Worm (Caenorhabditis elegans) whole organism, young adult: ENCODE measurements around the gene rpl-16.

ENCODE experiments used
- D2030.7 ChIP-seq: fragments of 200-800 bp; sonication (Bioruptor generic); IDR thresholded peaks from 2 replicates; pipeline ENCODE4 v1.3.6; 2022; ENCODE audit warnings: missing genetic modification reagents, missing genetic modification characterization, missing compliant biosample characterization
- F33H1.4 ChIP-seq: fragments of 200-800 bp; sonication (Bioruptor generic); IDR thresholded peaks from 2 replicates; pipeline ENCODE4 v1.3.6; 2022; ENCODE audit warnings: missing genetic modification reagents, missing genetic modification characterization, missing compliant biosample characterization
- F37B4.10 ChIP-seq: fragments of 200-800 bp; sonication (Bioruptor generic); IDR thresholded peaks from 2 replicates; pipeline ENCODE4 v1.3.6; 2022; ENCODE audit warnings: missing genetic modification characterization, missing compliant biosample characterization
- F39B2.1 ChIP-seq: fragments of 200-800 bp; sonication (Bioruptor generic); IDR thresholded peaks from 2 replicates; pipeline ENCODE4 v1.3.6; 2022; ENCODE audit warnings: missing genetic modification reagents, missing genetic modification characterization, missing compliant biosample characterization
- T07F8.4 ChIP-seq: sonication (generic microtip); optimal IDR thresholded peaks from 2 replicates; lab custom pipeline; 2016; ENCODE audit warnings: mild to moderate bottlenecking, missing genetic modification characterization, moderate library complexity, missing compliant biosample characterization
- Y56A3A.18 ChIP-seq: fragments of 200-800 bp; sonication (Bioruptor generic); IDR thresholded peaks from 2 replicates; pipeline ENCODE4 v1.3.6; 2022; ENCODE audit warnings: missing genetic modification reagents, missing genetic modification characterization, missing compliant biosample characterization
- Y67H2A.10 ChIP-seq: fragments of 200-800 bp; sonication (Bioruptor generic); conservative IDR thresholded peaks from 2 replicates; pipeline ENCODE4 v1.3.6; 2022; ENCODE audit warnings: missing genetic modification reagents, missing genetic modification characterization, missing compliant biosample characterization
- Y95B8A.8 ChIP-seq: fragments of 200-800 bp; sonication (Bioruptor generic); IDR thresholded peaks from 2 replicates; pipeline ENCODE4 v1.3.6; 2022; ENCODE audit warnings: missing genetic modification reagents, missing genetic modification characterization, missing compliant biosample characterization
- akir-1 ChIP-seq: fragments of 200-800 bp; sonication (Bioruptor generic); optimal IDR thresholded peaks from 2 replicates; lab custom pipeline; 2018; ENCODE audit warnings: mild to moderate bottlenecking, missing genetic modification characterization, moderate library complexity, missing compliant biosample characterization
- aptf-3 ChIP-seq: fragments of 200-800 bp; sonication (Bioruptor generic); IDR thresholded peaks from 2 replicates; pipeline ENCODE4 v1.3.6; 2022; ENCODE audit warnings: missing genetic modification characterization, missing compliant biosample characterization
- bed-2 ChIP-seq: fragments of 200-800 bp; sonication (Bioruptor generic); IDR thresholded peaks from 2 replicates; pipeline ENCODE4 v1.3.6; 2022; ENCODE audit warnings: missing genetic modification reagents, missing genetic modification characterization, missing compliant biosample characterization
- cebp-1 ChIP-seq, 2 experiments: fragments of 200-800 bp in 1 of 2; sonication (Bioruptor generic) in 1 of 2; sonication (generic microtip) in 1 of 2; IDR thresholded peaks in 1 of 2; optimal IDR thresholded peaks in 1 of 2; 2 replicates each; pipeline versions ENCODE4 v1.3.6 to Lab custom; 2017 to 2022; ENCODE audit warnings: missing compliant biosample characterization in 2 of 2, missing genetic modification characterization in 2 of 2, mild to moderate bottlenecking in 1 of 2, missing genetic modification reagents in 1 of 2, moderate library complexity in 1 of 2
- cebp-2 ChIP-seq: fragments of 200-800 bp; sonication (Bioruptor generic); IDR thresholded peaks from 2 replicates; pipeline ENCODE4 v1.3.6; 2022; ENCODE audit warnings: missing genetic modification characterization, missing compliant biosample characterization
- ceh-100 ChIP-seq: fragments of 200-800 bp; sonication (Bioruptor generic); IDR thresholded peaks from 2 replicates; pipeline ENCODE4 v1.3.6; 2022; ENCODE audit warnings: missing genetic modification reagents, missing genetic modification characterization, missing compliant biosample characterization
- chd-7 ChIP-seq: sonication (generic microtip); optimal IDR thresholded peaks from 2 replicates; lab custom pipeline; 2016; ENCODE audit warnings: mild to moderate bottlenecking, missing genetic modification characterization, moderate library complexity, missing compliant biosample characterization
- efl-1 ChIP-seq: fragments of 150-350 bp; optimal IDR thresholded peaks from 2 replicates; lab custom pipeline; 2014; ENCODE audit warnings: missing biosample characterization, missing genetic modification reagents, missing genetic modification characterization
- egl-44 ChIP-seq: fragments of 200-800 bp; sonication (Bioruptor generic); IDR thresholded peaks from 2 replicates; pipeline ENCODE4 v1.3.6; 2022; ENCODE audit warnings: missing genetic modification reagents, missing genetic modification characterization, missing compliant biosample characterization
- ekl-4 ChIP-seq: fragments of 200-800 bp; sonication (Bioruptor generic); IDR thresholded peaks from 2 replicates; pipeline ENCODE4 v1.3.6; 2022; ENCODE audit warnings: missing genetic modification reagents, missing genetic modification characterization, missing compliant biosample characterization
- him-1 ChIP-seq: sonication (generic microtip); optimal IDR thresholded peaks from 2 replicates; lab custom pipeline; 2016; ENCODE audit warnings: missing genotype, missing genetic modification reagents, missing genetic modification characterization, missing compliant biosample characterization
- lin-26 ChIP-seq: fragments of 200-800 bp; sonication (Bioruptor generic); IDR thresholded peaks from 2 replicates; pipeline ENCODE4 v1.3.6; 2022; ENCODE audit warnings: missing genetic modification reagents, missing genetic modification characterization, missing compliant biosample characterization
- lin-35 ChIP-seq, 3 experiments: fragments of 150-350 bp in 2 of 3; sonication (generic microtip) in 1 of 3; optimal IDR thresholded peaks; 2 replicates each; lab custom pipeline; 2014 to 2018; ENCODE audit warnings: missing biosample characterization in 3 of 3, missing genetic modification characterization in 3 of 3, missing genetic modification reagents in 3 of 3
- lin-40 ChIP-seq: sonication (generic microtip); optimal IDR thresholded peaks from 2 replicates; lab custom pipeline; 2016; ENCODE audit warnings: missing genetic modification characterization, mild to moderate bottlenecking, missing compliant biosample characterization, missing genotype, missing genetic modification reagents
- lin-54 ChIP-seq: fragments of 200-800 bp; sonication (Bioruptor generic); optimal IDR thresholded peaks from 2 replicates; lab custom pipeline; 2018; ENCODE audit warnings: mild to moderate bottlenecking, missing genetic modification characterization, missing compliant biosample characterization
- lir-1 ChIP-seq: fragments of 200-800 bp; sonication (Bioruptor generic); conservative IDR thresholded peaks from 2 replicates; pipeline ENCODE4 v1.3.6; 2022; ENCODE audit warnings: missing genetic modification reagents, missing genetic modification characterization, missing compliant biosample characterization
- lsl-1 ChIP-seq: fragments of 200-800 bp; sonication (Bioruptor generic); optimal IDR thresholded peaks from 2 replicates; lab custom pipeline; 2018; ENCODE audit warnings: mild to moderate bottlenecking, missing genetic modification characterization, moderate library complexity, missing compliant biosample characterization
- lsy-27 ChIP-seq: sonication (generic microtip); optimal IDR thresholded peaks from 2 replicates; lab custom pipeline; 2017; ENCODE audit warnings: missing genetic modification characterization, mild to moderate bottlenecking, missing compliant biosample characterization, antibody characterized with exemption, missing genotype, borderline replicate concordance; ENCODE audit not compliant: insufficient read depth
- madf-3 ChIP-seq: fragments of 200-800 bp; sonication (Bioruptor generic); IDR thresholded peaks from 2 replicates; pipeline ENCODE4 v1.3.6; 2022; ENCODE audit warnings: missing genetic modification reagents, missing genetic modification characterization, missing compliant biosample characterization
- madf-8 ChIP-seq: fragments of 200-800 bp; sonication (Bioruptor generic); conservative IDR thresholded peaks from 2 replicates; pipeline ENCODE4 v1.3.6; 2022; ENCODE audit warnings: missing genetic modification reagents, missing genetic modification characterization, missing compliant biosample characterization
- mxl-1 ChIP-seq: sonication (generic microtip); optimal IDR thresholded peaks from 2 replicates; lab custom pipeline; 2016; ENCODE audit warnings: missing genetic modification characterization, missing compliant biosample characterization
- nhr-179 ChIP-seq: sonication (generic microtip); optimal IDR thresholded peaks from 2 replicates; lab custom pipeline; 2016; ENCODE audit warnings: mild to moderate bottlenecking, missing genetic modification characterization, missing compliant biosample characterization
- nhr-90 ChIP-seq: sonication (generic microtip); optimal IDR thresholded peaks from 2 replicates; lab custom pipeline; 2016; ENCODE audit warnings: missing genotype, mild to moderate bottlenecking, missing genetic modification characterization, missing compliant biosample characterization
- pbrm-1 ChIP-seq: fragments of 200-800 bp; sonication (Bioruptor generic); IDR thresholded peaks from 2 replicates; pipeline ENCODE4 v1.3.6; 2022; ENCODE audit warnings: missing genetic modification reagents, missing genetic modification characterization, missing compliant biosample characterization
- rec-8 ChIP-seq, 2 experiments: sonication (generic microtip); optimal IDR thresholded peaks; 2 replicates each; lab custom pipeline; 2016; ENCODE audit warnings: mild to moderate bottlenecking in 2 of 2, missing genetic modification characterization in 2 of 2, missing genetic modification reagents in 2 of 2, missing genotype in 2 of 2, missing biosample characterization in 1 of 2, missing compliant biosample characterization in 1 of 2, moderate library complexity in 1 of 2
- repo-1 ChIP-seq: sonication (generic microtip); optimal IDR thresholded peaks from 2 replicates; lab custom pipeline; 2017; ENCODE audit warnings: mild to moderate bottlenecking, missing genetic modification characterization, missing compliant biosample characterization
- snpc-1.3 ChIP-seq: sonication (generic microtip); optimal IDR thresholded peaks from 2 replicates; lab custom pipeline; 2017; ENCODE audit warnings: missing genetic modification characterization, mild to moderate bottlenecking, missing compliant biosample characterization, antibody characterized with exemption, moderate library complexity, missing genotype, missing genetic modification reagents; ENCODE audit not compliant: insufficient read depth
- snpc-4 ChIP-seq, 5 experiments: fragments of 150-350 bp in 1 of 5; sonication (generic microtip) in 4 of 5; optimal IDR thresholded peaks; 2 replicates each; lab custom pipeline; 2014 to 2018; ENCODE audit warnings: missing genetic modification characterization in 5 of 5, missing biosample characterization in 3 of 5, antibody characterized with exemption in 2 of 5, mild to moderate bottlenecking in 2 of 5, missing compliant biosample characterization in 2 of 5, missing genotype in 2 of 5, moderate library complexity in 2 of 5, missing genetic modification reagents in 1 of 5
- sptf-2 ChIP-seq: fragments of 200-800 bp; sonication (Bioruptor generic); optimal IDR thresholded peaks from 2 replicates; lab custom pipeline; 2018; ENCODE audit warnings: mild to moderate bottlenecking, missing genetic modification characterization, missing compliant biosample characterization
- tbp1 ChIP-seq: fragments of 200-800 bp; sonication (Bioruptor generic); optimal IDR thresholded peaks from 2 replicates; lab custom pipeline; 2018; ENCODE audit warnings: mild to moderate bottlenecking, missing genetic modification characterization, missing compliant biosample characterization
- unc-130 ChIP-seq: sonication (generic microtip); optimal IDR thresholded peaks from 2 replicates; lab custom pipeline; 2016; ENCODE audit warnings: missing genetic modification reagents, missing genetic modification characterization, missing compliant biosample characterization
- unc-62 ChIP-seq: fragments of 150-350 bp; optimal IDR thresholded peaks from 2 replicates; lab custom pipeline; 2014; ENCODE audit warnings: missing biosample characterization, missing genetic modification reagents, missing genetic modification characterization
- ztf-3 ChIP-seq: fragments of 200-800 bp; sonication (Bioruptor generic); optimal IDR thresholded peaks from 2 replicates; lab custom pipeline; 2018; ENCODE audit warnings: mild to moderate bottlenecking, missing genetic modification characterization, missing compliant biosample characterization
- ztf-6 ChIP-seq: fragments of 200-800 bp; sonication (Bioruptor generic); IDR thresholded peaks from 2 replicates; pipeline ENCODE4 v1.3.6; 2022; ENCODE audit warnings: missing genetic modification reagents, missing genetic modification characterization, missing compliant biosample characterization

The rpl-16 gene

DNA sequence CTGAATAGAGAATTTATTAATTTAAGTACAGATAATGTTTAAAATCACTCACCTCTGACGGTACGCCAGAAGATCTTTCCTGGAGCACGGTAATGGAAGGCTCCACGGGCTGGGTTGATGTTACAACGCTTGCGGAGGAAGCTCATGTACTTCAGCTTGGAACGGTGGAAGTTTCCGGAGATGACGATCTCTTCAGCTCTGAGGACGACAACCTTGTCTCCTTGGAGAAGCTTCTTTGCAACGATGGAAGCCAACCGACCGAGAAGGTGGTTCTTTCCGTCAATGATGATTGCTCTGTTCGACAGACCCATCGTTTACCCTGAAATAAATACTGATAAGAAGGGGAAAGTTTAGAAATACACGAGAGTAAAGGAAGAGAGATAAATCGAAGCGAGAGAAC is at the start of gene rpl-16 (continued):
- TF ChIP-seq lin-26 (GFP tag; lab: Robert Waterston, UW) = no peak
- no peak for TF ChIP-seq nhr-179 (tag; lab: Kevin White, UChicago)
- peak; percentile 31 for TF ChIP-seq pbrm-1 (GFP tag; lab: Robert Waterston, UW)
- TF ChIP-seq snpc-1.3 (tag; lab: Kevin White, UChicago) = no peak
- no peak for TF ChIP-seq rec-8 (tag; optimal IDR thresholded peaks at IDR 0.05; lab: Kevin White, UChicago)
- no peak for TF ChIP-seq ztf-3
- TF ChIP-seq lir-1 = no peak
- no peak for TF ChIP-seq lsl-1 (GFP tag; lab: Kevin White, UChicago)
- TF ChIP-seq cebp-1 (GFP tag; IDR thresholded peaks at IDR 0.05; lab: Robert Waterston, UW) = no peak
- peak; percentile 22 for TF ChIP-seq cebp-1 (tag; optimal IDR thresholded peaks at IDR 0.05; lab: Kevin White, UChicago)
- TF ChIP-seq madf-3 (GFP tag; lab: Robert Waterston, UW) = no peak
- TF ChIP-seq ekl-4 (GFP tag; lab: Robert Waterston, UW) = peak; percentile 73
- TF ChIP-seq unc-130 (GFP tag; lab: Kevin White, UChicago) = no peak
- TF ChIP-seq egl-44 (GFP tag; lab: Robert Waterston, UW) = no peak
- TF ChIP-seq nhr-90 (tag; lab: Kevin White, UChicago) = no peak
- no peak for TF ChIP-seq lsy-27 (tag; lab: Kevin White, UChicago)
- peak; percentile 36 for TF ChIP-seq repo-1 (tag; lab: Kevin White, UChicago)
- TF ChIP-seq F39B2.1 (GFP tag; lab: Robert Waterston, UW) = peak; percentile 34; the same call in 1 of the 2 replicates
- no peak for TF ChIP-seq madf-8 (GFP tag; lab: Robert Waterston, UW)
- TF ChIP-seq snpc-4 (GFP tag; optimal IDR thresholded peaks at IDR 0.05; lab: Kevin White, UChicago) = no peak
- TF ChIP-seq snpc-4 (tag; optimal IDR thresholded peaks at IDR 0.05; lab: Kevin White, UChicago) = no peak
- no peak for TF ChIP-seq akir-1 (GFP tag; lab: Kevin White, UChicago)
- no peak for TF ChIP-seq ztf-6
- TF ChIP-seq cebp-2 (GFP tag; lab: Robert Waterston, UW) = no peak
- TF ChIP-seq tbp1 (GFP tag; lab: Kevin White, UChicago) = peak; percentile 9
- TF ChIP-seq lin-40 (tag; lab: Kevin White, UChicago) = no peak
- no peak for TF ChIP-seq ceh-100 (GFP tag; lab: Robert Waterston, UW)
- TF ChIP-seq lin-54 (GFP tag; lab: Kevin White, UChicago) = peak; percentile 47
- TF ChIP-seq, all 124 proteins: peak for 21

DNA sequence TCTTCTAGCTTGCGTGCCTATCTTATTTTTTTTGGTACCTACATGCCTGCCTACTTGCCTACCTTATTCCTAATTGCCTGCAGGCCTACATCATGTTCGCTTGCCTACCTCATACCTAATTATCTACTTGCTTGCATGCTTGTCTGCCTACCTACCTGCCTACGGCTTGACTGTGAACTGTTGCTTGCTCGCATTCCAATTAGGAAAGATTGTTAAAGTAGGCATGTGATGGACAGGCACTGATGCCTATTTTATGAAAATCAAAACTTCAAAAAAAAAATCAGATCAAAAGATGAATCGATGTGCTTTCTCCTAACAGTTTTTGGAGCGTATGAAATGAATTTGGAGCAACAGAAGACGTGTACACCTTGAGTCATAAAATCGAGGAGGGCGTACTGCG is 47.0 kb upstream of the rpl-16 start:
- no peak for TF ChIP-seq F37B4.10 (GFP tag; lab: Robert Waterston, UW)
- TF ChIP-seq lin-35 (GFP tag; optimal IDR thresholded peaks at IDR 0.05; lab: Kevin White, UChicago) = no peak
- no peak for TF ChIP-seq Y95B8A.8
- no peak for TF ChIP-seq mxl-1 (tag; lab: Kevin White, UChicago)
- no peak for TF ChIP-seq akir-1 (GFP tag; lab: Kevin White, UChicago)
- no peak for TF ChIP-seq Y67H2A.10
- TF ChIP-seq rec-8 (tag; optimal IDR thresholded peaks at IDR 0.05; lab: Kevin White, UChicago) = no peak
- TF ChIP-seq sptf-2 (GFP tag; lab: Kevin White, UChicago) = no peak
- TF ChIP-seq, all 124 proteins: peak for 0

DNA sequence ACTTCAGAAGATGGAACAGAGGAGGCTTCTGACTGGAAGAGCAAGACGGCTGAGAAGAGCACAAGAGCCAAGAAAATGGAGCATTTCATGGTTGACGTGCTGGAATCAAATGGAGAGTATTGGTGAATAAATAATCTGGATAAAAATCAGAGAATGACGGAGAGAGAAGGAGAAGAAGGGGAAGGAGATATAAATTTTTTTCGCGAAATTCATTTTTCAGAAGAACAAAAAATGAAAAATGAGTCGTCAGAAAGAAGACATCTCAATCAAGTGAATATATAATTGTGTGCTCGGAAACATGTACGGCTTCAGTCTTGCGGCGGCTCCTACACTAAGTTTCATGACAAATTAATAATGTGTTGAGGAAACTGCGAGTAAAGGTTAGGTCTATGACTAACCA is 46.3 kb upstream of the rpl-16 start, which contains the start of gene C54C6.5:
TSS of gene C54C6.5 (minus strand) at position 101 of the 400 bp plus-strand sequence.
- no peak for TF ChIP-seq D2030.7 (GFP tag; lab: Robert Waterston, UW)
- no peak for TF ChIP-seq efl-1 (GFP tag; lab: Kevin White, UChicago)
- no peak for TF ChIP-seq repo-1 (tag; lab: Kevin White, UChicago)
- no peak for TF ChIP-seq chd-7 (tag; lab: Kevin White, UChicago)
- no peak for TF ChIP-seq aptf-3 (GFP tag; lab: Robert Waterston, UW)
- no peak for TF ChIP-seq bed-2 (GFP tag; lab: Robert Waterston, UW)
- TF ChIP-seq F33H1.4 (GFP tag; lab: Robert Waterston, UW) = no peak
- TF ChIP-seq him-1 (tag; lab: Kevin White, UChicago) = no peak
- TF ChIP-seq lin-40 (tag; lab: Kevin White, UChicago) = no peak
- no peak for TF ChIP-seq Y56A3A.18
- no peak for TF ChIP-seq pbrm-1 (GFP tag; lab: Robert Waterston, UW)
- no peak for TF ChIP-seq T07F8.4 (tag; lab: Kevin White, UChicago)
- no peak for TF ChIP-seq lin-54 (GFP tag; lab: Kevin White, UChicago)
- TF ChIP-seq unc-62 = no peak
